Fruit fly (Drosophila melanogaster) whole organism, embryonic: Measurements from ENCODE around the gene Hinfp.

Experiments used
- Atf-2 ChIP-seq: fragments of 200-800 bp; sonication (Bioruptor generic); optimal IDR thresholded peaks from 2 replicates; lab custom pipeline; 2016; ENCODE audit warnings: missing biosample characterization, missing genetic modification characterization
- B-H2 ChIP-seq: fragments of 200-800 bp; sonication (Bioruptor generic); optimal IDR thresholded peaks from 2 replicates; lab custom pipeline; 2018; ENCODE audit warnings: missing biosample characterization, mild to moderate bottlenecking, missing genetic modification characterization
- Bteb2 ChIP-seq: fragments of 200-800 bp; sonication (Bioruptor generic); optimal IDR thresholded peaks from 2 replicates; lab custom pipeline; 2016; ENCODE audit warnings: missing biosample characterization, missing genetic modification characterization
- CG1024 ChIP-seq: fragments of 200-800 bp; sonication (Bioruptor generic); IDR thresholded peaks from 2 replicates; pipeline ENCODE4 v1.3.6; 2022; ENCODE audit warnings: missing biosample characterization, missing genetic modification characterization
- CG10959 ChIP-seq: fragments of 200-800 bp; sonication (Bioruptor generic); IDR thresholded peaks from 2 replicates; pipeline ENCODE4 v1.3.6; 2022; ENCODE audit warnings: missing biosample characterization, missing genetic modification characterization
- CG11723 ChIP-seq: fragments of 200-800 bp; sonication (Bioruptor generic); optimal IDR thresholded peaks from 2 replicates; lab custom pipeline; 2017; ENCODE audit warnings: missing biosample characterization, mild to moderate bottlenecking, missing genetic modification characterization
- CG12104 ChIP-seq: fragments of 200-800 bp; sonication (Bioruptor generic); optimal IDR thresholded peaks from 3 replicates; lab custom pipeline; 2016; ENCODE audit warnings: missing biosample characterization, missing genetic modification characterization
- CG12155 ChIP-seq: fragments of 200-800 bp; sonication (Bioruptor generic); optimal IDR thresholded peaks from 3 replicates; lab custom pipeline; 2016; ENCODE audit warnings: missing biosample characterization, missing genetic modification characterization
- CG12769 ChIP-seq: fragments of 200-800 bp; sonication (Bioruptor generic); optimal IDR thresholded peaks from 2 replicates; lab custom pipeline; 2019; ENCODE audit warnings: missing biosample characterization, mild to moderate bottlenecking, missing genetic modification characterization, moderate library complexity
- CG14014 ChIP-seq: fragments of 200-800 bp; sonication (Bioruptor generic); IDR thresholded peaks from 2 replicates; pipeline ENCODE4 v1.3.6; 2022; ENCODE audit warnings: missing biosample characterization, missing genetic modification characterization
- CG15514 ChIP-seq: fragments of 200-800 bp; sonication (Bioruptor generic); optimal IDR thresholded peaks from 3 replicates; lab custom pipeline; 2017; ENCODE audit warnings: missing biosample characterization, missing genetic modification characterization, mild to moderate bottlenecking, moderate library complexity, missing genetic modification reagents
- CG1603 ChIP-seq: fragments of 200-800 bp; sonication (Bioruptor generic); optimal IDR thresholded peaks from 2 replicates; lab custom pipeline; 2019; ENCODE audit warnings: missing biosample characterization, mild to moderate bottlenecking, missing genetic modification characterization, moderate library complexity
- CG16813 ChIP-seq: fragments of 200-800 bp; sonication (Bioruptor generic); IDR thresholded peaks from 3 replicates; pipeline ENCODE4 v1.3.6; 2022; ENCODE audit warnings: missing biosample characterization, missing genetic modification characterization; ENCODE audit not compliant: partially characterized antibody
- CG2712 ChIP-seq: fragments of 200-800 bp; optimal IDR thresholded peaks from 3 replicates; lab custom pipeline; 2019; ENCODE audit warnings: missing biosample characterization, mild to moderate bottlenecking, missing genetic modification characterization, moderate library complexity
- CG31365 ChIP-seq: fragments of 200-800 bp; sonication (Bioruptor generic); optimal IDR thresholded peaks from 2 replicates; lab custom pipeline; 2018; ENCODE audit warnings: missing biosample characterization, mild to moderate bottlenecking, missing genetic modification characterization
- CG31441 ChIP-seq: fragments of 200-800 bp; sonication (Bioruptor generic); IDR thresholded peaks from 2 replicates; pipeline ENCODE4 v1.3.6; 2022; ENCODE audit warnings: missing biosample characterization, missing genetic modification characterization
- CG32532 ChIP-seq: fragments of 200-800 bp; sonication (Bioruptor generic); IDR thresholded peaks from 2 replicates; pipeline ENCODE4 v1.3.6; 2022; ENCODE audit warnings: missing biosample characterization, missing genetic modification characterization
- CG32772 ChIP-seq: fragments of 200-800 bp; sonication (Bioruptor generic); IDR thresholded peaks from 2 replicates; pipeline ENCODE4 v1.3.6; 2022; ENCODE audit warnings: missing biosample characterization, missing genetic modification characterization
- CG33213 ChIP-seq: fragments of 200-800 bp; sonication (Bioruptor generic); optimal IDR thresholded peaks from 3 replicates; lab custom pipeline; 2016; ENCODE audit warnings: missing biosample characterization, missing genetic modification characterization
- CG34376 ChIP-seq: fragments of 200-800 bp; sonication (Bioruptor generic); optimal IDR thresholded peaks from 2 replicates; lab custom pipeline; 2018; ENCODE audit warnings: missing biosample characterization, mild to moderate bottlenecking, missing genetic modification characterization
- CG3847 ChIP-seq: fragments of 200-800 bp; sonication (Bioruptor generic); IDR thresholded peaks from 2 replicates; pipeline ENCODE4 v1.3.6; 2022; ENCODE audit warnings: missing biosample characterization, missing genetic modification characterization
- CG4404 ChIP-seq: fragments of 200-800 bp; sonication (Bioruptor generic); IDR thresholded peaks from 2 replicates; pipeline ENCODE4 v1.3.6; 2022; ENCODE audit warnings: missing biosample characterization, missing genetic modification characterization
- CG4617 ChIP-seq: fragments of 200-800 bp; sonication (Bioruptor generic); optimal IDR thresholded peaks from 3 replicates; lab custom pipeline; 2016; ENCODE audit warnings: missing biosample characterization, missing genetic modification characterization, borderline replicate concordance
- CG5245 ChIP-seq: fragments of 200-800 bp; sonication (Bioruptor generic); optimal IDR thresholded peaks from 3 replicates; lab custom pipeline; 2016; ENCODE audit warnings: missing biosample characterization, missing genetic modification characterization
- CG6765 ChIP-seq: fragments of 200-800 bp; sonication (Bioruptor generic); optimal IDR thresholded peaks from 3 replicates; lab custom pipeline; 2017; ENCODE audit warnings: missing biosample characterization, mild to moderate bottlenecking, missing genetic modification characterization
- CG6854 ChIP-seq: fragments of 200-800 bp; sonication (Bioruptor generic); optimal IDR thresholded peaks from 3 replicates; lab custom pipeline; 2017; ENCODE audit warnings: missing biosample characterization, mild to moderate bottlenecking, missing genetic modification characterization
- CG9727 ChIP-seq: fragments of 200-800 bp; sonication (Bioruptor generic); optimal IDR thresholded peaks from 3 replicates; lab custom pipeline; 2017; ENCODE audit warnings: missing biosample characterization, mild to moderate bottlenecking, missing genetic modification characterization
- Dek ChIP-seq: fragments of 200-800 bp; sonication (Bioruptor generic); optimal IDR thresholded peaks from 3 replicates; lab custom pipeline; 2019; ENCODE audit warnings: missing biosample characterization, mild to moderate bottlenecking, missing genetic modification characterization, moderate library complexity
- Ets65A ChIP-seq: fragments of 200-800 bp; sonication (Bioruptor generic); peaks from one replicate; lab custom pipeline; 2016; ENCODE audit warnings: missing biosample characterization, missing genetic modification characterization
- Gug ChIP-seq: fragments of 200-800 bp; sonication (Bioruptor generic); IDR thresholded peaks from 4 replicates; pipeline ENCODE4 v1.3.6; 2022; ENCODE audit warnings: missing biosample characterization, missing genetic modification characterization
- MESR4 ChIP-seq: fragments of 200-800 bp; sonication (Bioruptor generic); optimal IDR thresholded peaks from 2 replicates; lab custom pipeline; 2018; ENCODE audit warnings: missing biosample characterization, mild to moderate bottlenecking, missing genetic modification characterization, moderate library complexity
- NC2β ChIP-seq: fragments of 200-800 bp; sonication (Bioruptor generic); optimal IDR thresholded peaks from 2 replicates; lab custom pipeline; 2016; ENCODE audit warnings: missing biosample characterization, missing genetic modification characterization
- Ptx1 ChIP-seq: fragments of 200-800 bp; sonication (Bioruptor generic); IDR thresholded peaks from 2 replicates; pipeline ENCODE4 v1.3.6; 2022; ENCODE audit warnings: missing biosample characterization, missing genetic modification characterization
- Ssrp ChIP-seq: fragments of 200-800 bp; sonication (Bioruptor generic); optimal IDR thresholded peaks from 2 replicates; lab custom pipeline; 2018; ENCODE audit warnings: missing biosample characterization, mild to moderate bottlenecking, missing genetic modification characterization, moderate library complexity
- abd-A ChIP-seq: fragments of 200-800 bp; sonication (Bioruptor generic); optimal IDR thresholded peaks from 3 replicates; lab custom pipeline; 2019; ENCODE audit warnings: missing biosample characterization, mild to moderate bottlenecking, missing genetic modification characterization, moderate library complexity
- cas ChIP-seq: fragments of 200-800 bp; sonication (Bioruptor generic); IDR thresholded peaks from 2 replicates; pipeline ENCODE4 v1.3.6; 2022; ENCODE audit warnings: missing biosample characterization, missing genetic modification characterization
- chinmo ChIP-seq: fragments of 200-800 bp; sonication (Bioruptor generic); IDR thresholded peaks from 4 replicates; pipeline ENCODE4 v1.3.6; 2022; ENCODE audit warnings: missing biosample characterization, missing genetic modification characterization; ENCODE audit not compliant: partially characterized antibody
- crol ChIP-seq: fragments of 200-800 bp; sonication (Bioruptor generic); IDR thresholded peaks from 2 replicates; pipeline ENCODE4 v1.3.6; 2022; ENCODE audit warnings: missing biosample characterization, missing genetic modification characterization
- dmrt11E ChIP-seq: fragments of 200-800 bp; sonication (Bioruptor generic); optimal IDR thresholded peaks from 3 replicates; lab custom pipeline; 2018; ENCODE audit warnings: missing biosample characterization, mild to moderate bottlenecking, missing genetic modification characterization, moderate library complexity
- hb ChIP-seq: fragments of 200-800 bp; sonication (Bioruptor generic); IDR thresholded peaks from 3 replicates; pipeline ENCODE4 v1.3.6; 2022; ENCODE audit warnings: missing biosample characterization, missing genetic modification characterization; ENCODE audit not compliant: partially characterized antibody
- jumu ChIP-seq: fragments of 200-800 bp; sonication (Bioruptor generic); optimal IDR thresholded peaks from 3 replicates; lab custom pipeline; 2016; ENCODE audit warnings: missing biosample characterization, missing genetic modification characterization
- maf-S ChIP-seq: fragments of 200-800 bp; sonication (Bioruptor generic); optimal IDR thresholded peaks from 2 replicates; lab custom pipeline; 2016; ENCODE audit warnings: missing biosample characterization, missing genetic modification characterization
- pfk ChIP-seq: fragments of 200-800 bp; sonication (Bioruptor generic); optimal IDR thresholded peaks from 2 replicates; lab custom pipeline; 2018; ENCODE audit warnings: missing biosample characterization, mild to moderate bottlenecking, missing genetic modification characterization, moderate library complexity
- pum ChIP-seq: fragments of 200-800 bp; sonication (Bioruptor generic); optimal IDR thresholded peaks from 2 replicates; lab custom pipeline; 2016; ENCODE audit warnings: missing biosample characterization, missing genetic modification characterization
- sima ChIP-seq: fragments of 200-800 bp; sonication (Bioruptor generic); optimal IDR thresholded peaks from 2 replicates; lab custom pipeline; 2016; ENCODE audit warnings: missing biosample characterization, missing genetic modification characterization
- tup ChIP-seq: fragments of 200-800 bp; sonication (Bioruptor generic); optimal IDR thresholded peaks from 2 replicates; lab custom pipeline; 2016; ENCODE audit warnings: missing biosample characterization, mild to moderate bottlenecking, missing genetic modification characterization, moderate library complexity
- wdn ChIP-seq: fragments of 200-800 bp; sonication (Bioruptor generic); IDR thresholded peaks from 2 replicates; pipeline ENCODE4 v1.3.6; 2022; ENCODE audit warnings: missing biosample characterization, missing genetic modification characterization
- wek ChIP-seq: fragments of 200-800 bp; sonication (Bioruptor generic); optimal IDR thresholded peaks from 3 replicates; lab custom pipeline; 2018; ENCODE audit warnings: missing biosample characterization, mild to moderate bottlenecking, missing genetic modification characterization, moderate library complexity
- zen2 ChIP-seq: fragments of 200-800 bp; sonication (Bioruptor generic); IDR thresholded peaks from 3 replicates; pipeline ENCODE4 v1.3.6; 2022; ENCODE audit warnings: missing biosample characterization, missing genetic modification characterization; ENCODE audit not compliant: partially characterized antibody

Gene Hinfp

dm6 chrX:655492-656379 lies 30.4 kb downstream of the Hinfp start, which contains the start of the genes Hmt4-20 and SkpA (continued):
- TF ChIP-seq hb (GFP tag; lab: Robert Waterston, UW) (peak; percentile 90), CG1603 (tag; lab: Kevin White, UChicago) (peak; percentile 71), CG16813 (GFP tag; lab: Robert Waterston, UW) (peak; percentile 96), CG34376 (GFP tag; lab: Kevin White, UChicago) (no peak), jumu (GFP tag; lab: Kevin White, UChicago) (peak; percentile 43), CG32532 (no peak), CG31365 (tag; lab: Kevin White, UChicago) (no peak), tup (no peak), Atf-2 (GFP tag; lab: Kevin White, UChicago) (no peak), wdn (GFP tag; lab: Robert Waterston, UW) (no peak), CG4617 (GFP tag; lab: Kevin White, UChicago) (peak; percentile 89), CG11723 (GFP tag; lab: Kevin White, UChicago) (no peak), Dek (no peak), CG31441 (GFP tag; lab: Robert Waterston, UW) (no peak), CG2712 (peak; percentile 23), CG5245 (GFP tag; lab: Kevin White, UChicago) (no peak), CG6854 (no peak), CG6765 (GFP tag; lab: Kevin White, UChicago) (no peak), CG10959 (GFP tag; lab: Robert Waterston, UW) (no peak), zen2 (GFP tag; lab: Robert Waterston, UW) (peak; percentile 76; the same call in 1 of the 3 replicates), CG32772 (GFP tag; lab: Robert Waterston, UW) (no peak), Gug (peak; percentile 15; the same call in 1 of the 4 replicates), Ssrp (tag; lab: Kevin White, UChicago) (no peak), Bteb2 (GFP tag; lab: Kevin White, UChicago) (no peak), pfk (GFP tag; lab: Kevin White, UChicago) (no peak), maf-S (GFP tag; lab: Kevin White, UChicago) (no peak), CG33213 (GFP tag; lab: Kevin White, UChicago) (peak; percentile 68), MESR4 (GFP tag; lab: Kevin White, UChicago) (peak; percentile 87), CG3847 (GFP tag; lab: Robert Waterston, UW) (peak; percentile 37; the same call in 1 of the 2 replicates), Ets65A (GFP tag; lab: Kevin White, UChicago) (peak; percentile 94), Ptx1 (GFP tag; lab: Robert Waterston, UW) (no peak), CG4404 (GFP tag; lab: Robert Waterston, UW) (no peak; the same call in 1 of the 2 replicates), CG12155 (GFP tag; lab: Kevin White, UChicago) (peak; percentile 18), abd-A (peak; percentile 6), sima (GFP tag; lab: Kevin White, UChicago) (no peak), NC2β (GFP tag; lab: Kevin White, UChicago) (no peak), CG1024 (no peak), CG12769 (tag; lab: Kevin White, UChicago) (no peak), cas (GFP tag; lab: Robert Waterston, UW) (no peak), wek (no peak), CG9727 (peak; percentile 5), dmrt11E (tag; lab: Kevin White, UChicago) (no peak), CG15514 (GFP tag; lab: Kevin White, UChicago) (peak; percentile 56), CG14014 (GFP tag; lab: Robert Waterston, UW) (no peak), CG12104 (GFP tag; lab: Kevin White, UChicago) (no peak), chinmo (peak; percentile 89; the same call in 3 of the 4 replicates), crol (GFP tag; lab: Robert Waterston, UW) (no peak), pum (no peak), B-H2 (GFP tag; lab: Kevin White, UChicago) (no peak)
